Fruit fly (Drosophila melanogaster) Kc167 (cell line): ENCODE results near the gene eIF1.

ENCODE experiments used
- Myc ChIP-seq: fragments of >200 bp; optimal IDR thresholded peaks from 2 replicates; lab custom pipeline; 2017; ENCODE audit warnings: missing external identifiers
- Sin3A ChIP-seq: fragments of >200 bp; optimal IDR thresholded peaks from 2 replicates; lab custom pipeline; 2018; ENCODE audit warnings: missing external identifiers
- h ChIP-seq: fragments of >200 bp; optimal IDR thresholded peaks from 3 replicates; lab custom pipeline; 2018; ENCODE audit warnings: missing external identifiers
- insv ChIP-seq: fragments of >200 bp; optimal IDR thresholded peaks from 3 replicates; lab custom pipeline; 2018; ENCODE audit warnings: missing external identifiers
- psq ChIP-seq: fragments of >200 bp; optimal IDR thresholded peaks from 2 replicates; lab custom pipeline; 2017; ENCODE audit warnings: missing external identifiers

DNA sequence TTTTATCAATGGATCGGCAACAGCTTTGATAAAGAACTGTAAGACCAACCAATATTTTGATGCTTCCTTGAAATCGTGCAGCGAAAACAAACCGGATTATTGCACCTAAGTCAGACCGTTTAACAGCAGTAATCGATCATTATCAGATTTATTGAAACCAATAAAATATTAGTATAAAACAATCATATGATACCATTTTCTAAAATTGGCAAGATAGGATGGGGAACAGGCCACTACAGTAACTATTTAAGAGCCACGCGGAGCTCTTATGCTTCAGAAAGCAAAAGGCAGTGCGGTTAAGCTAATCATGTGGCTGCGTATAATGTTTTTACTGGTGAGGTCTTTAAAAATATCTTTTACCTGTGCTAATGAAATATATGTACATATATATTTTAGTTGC, 36.8 kb upstream of the eIF1 start, which contains the start of gene CG32284:
- TF ChIP-seq Myc (lab: Kevin White, UChicago): no peak
- no peak for TF ChIP-seq psq (lab: Kevin White, UChicago)
- no peak for TF ChIP-seq insv (lab: Kevin White, UChicago)
- TF ChIP-seq Sin3A: no peak
- TF ChIP-seq h: no peak
